Fruit fly (Drosophila melanogaster): ENCODE data around the gene Adat1.

DNA sequence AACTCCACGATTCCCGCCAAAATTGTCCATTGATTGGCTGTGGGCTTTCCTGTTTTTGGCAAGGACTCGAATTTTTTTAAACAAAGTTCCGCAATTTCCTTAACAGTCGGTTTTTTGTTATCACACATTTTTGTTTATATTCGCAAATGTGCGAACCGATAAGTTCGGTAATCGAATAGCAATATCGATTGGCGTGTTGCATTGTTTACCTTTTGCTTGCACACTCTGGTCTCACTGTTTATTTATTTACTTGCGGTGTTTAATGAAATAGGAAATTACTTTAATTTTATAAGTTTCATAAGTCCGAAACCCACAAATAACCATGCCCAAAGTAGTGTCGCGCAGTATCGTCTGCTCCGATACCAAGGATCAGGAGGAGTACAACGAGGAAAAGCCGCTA is at the start of gene Adat1, which contains the start of gene CG16865:
- no peak for TF ChIP-seq CrebA (GFP tag; optimal IDR thresholded peaks at IDR 0.05; ENCODE audit: borderline replicate concordance)
- no peak for TF ChIP-seq Hnf4 (GFP tag; optimal IDR thresholded peaks at IDR 0.05)
- no peak for TF ChIP-seq OdsH (GFP tag; optimal IDR thresholded peaks at IDR 0.05)
- no peak for TF ChIP-seq h (GFP tag; optimal IDR thresholded peaks at IDR 0.05)

Measured in whole organism, wandering third instar larva.